Worm (Caenorhabditis elegans): ENCODE results near the gene R10D12.1.

DNA sequence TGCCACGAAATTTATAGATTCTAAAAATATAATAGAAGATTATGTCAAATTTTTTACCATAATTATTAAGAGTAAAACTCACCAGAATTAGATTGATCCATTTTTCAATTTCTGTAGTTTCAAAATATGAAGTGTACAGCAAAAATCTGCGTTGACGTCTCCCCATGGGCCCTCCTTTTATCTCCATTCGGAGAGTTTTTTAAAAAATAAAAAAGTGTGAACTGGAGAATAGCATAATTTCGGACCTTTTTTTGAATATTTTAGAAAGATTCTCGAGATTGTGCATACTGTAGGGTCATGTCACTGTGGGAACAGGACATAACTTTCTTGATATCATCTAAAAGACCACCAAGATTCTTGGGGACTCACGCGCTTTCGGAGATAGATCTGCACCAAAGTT, 7.6 kb upstream of the R10D12.1 start, which contains the start of gene dpr-1:
- TF ChIP-seq nhr-27 (tag; optimal IDR thresholded peaks at IDR 0.05) (no peak), attf-5 (GFP tag; optimal IDR thresholded peaks at IDR 0.05) (no peak), unc-130 (GFP tag; optimal IDR thresholded peaks at IDR 0.05) (no peak), ets-4 (GFP tag; optimal IDR thresholded peaks at IDR 0.05) (no peak), ceh-91 (GFP tag; IDR thresholded peaks at IDR 0.05) (no peak), efl-1 (GFP tag; optimal IDR thresholded peaks at IDR 0.05) (no peak), ceh-27 (GFP tag; optimal IDR thresholded peaks at IDR 0.05) (no peak), bed-2 (GFP tag; IDR thresholded peaks at IDR 0.05) (no peak)
